Fruit fly (Drosophila melanogaster) whole organism, embryonic: Measurements from ENCODE around the gene cv-c.
A peak's percentile ranks its signal among the peaks of the same experiment; 100 is the strongest.

Source experiments
- Aef1 ChIP-seq: fragments of 200-800 bp; sonication (Bioruptor generic); IDR thresholded peaks from 3 replicates; pipeline ENCODE4 v1.3.6; 2022; ENCODE audit warnings: missing biosample characterization, missing genetic modification characterization
- Atf3 ChIP-seq: fragments of 200-800 bp; sonication (Bioruptor generic); optimal IDR thresholded peaks from 3 replicates; lab custom pipeline; 2016; ENCODE audit warnings: missing biosample characterization, missing genetic modification characterization
- Blimp-1 ChIP-seq: fragments of 200-800 bp; sonication (Bioruptor generic); optimal IDR thresholded peaks from 3 replicates; lab custom pipeline; 2018; ENCODE audit warnings: missing biosample characterization, missing genetic modification characterization, mild to moderate bottlenecking, moderate library complexity, missing genetic modification reagents
- BtbVII ChIP-seq: fragments of 200-800 bp; sonication (Bioruptor generic); optimal IDR thresholded peaks from 3 replicates; lab custom pipeline; 2017; ENCODE audit warnings: missing biosample characterization, mild to moderate bottlenecking, missing genetic modification characterization
- CG10366 ChIP-seq: fragments of 200-800 bp; sonication (Bioruptor generic); IDR thresholded peaks from 2 replicates; pipeline ENCODE4 v1.3.6; 2022; ENCODE audit warnings: missing biosample characterization, missing genetic modification characterization
- CG10431 ChIP-seq: fragments of 200-800 bp; sonication (Bioruptor generic); optimal IDR thresholded peaks from 3 replicates; lab custom pipeline; 2018; ENCODE audit warnings: missing biosample characterization, mild to moderate bottlenecking, missing genetic modification characterization
- CG11456 ChIP-seq: fragments of 200-800 bp; sonication (Bioruptor generic); IDR thresholded peaks from 3 replicates; pipeline ENCODE4 v1.3.6; 2022; ENCODE audit warnings: missing biosample characterization, missing genetic modification characterization
- CG12769 ChIP-seq: fragments of 200-800 bp; sonication (Bioruptor generic); optimal IDR thresholded peaks from 2 replicates; lab custom pipeline; 2019; ENCODE audit warnings: missing biosample characterization, mild to moderate bottlenecking, missing genetic modification characterization, moderate library complexity
- CG13775 ChIP-seq: fragments of 200-800 bp; sonication (Bioruptor generic); optimal IDR thresholded peaks from 3 replicates; lab custom pipeline; 2017; ENCODE audit warnings: missing biosample characterization, mild to moderate bottlenecking, missing genetic modification characterization
- CG15011 ChIP-seq: fragments of 200-800 bp; sonication (Bioruptor generic); optimal IDR thresholded peaks from 3 replicates; lab custom pipeline; 2018; ENCODE audit warnings: missing biosample characterization, mild to moderate bottlenecking, missing genetic modification characterization
- CG15601 ChIP-seq: fragments of 200-800 bp; sonication (Bioruptor generic); optimal IDR thresholded peaks from 3 replicates; lab custom pipeline; 2019; ENCODE audit warnings: missing biosample characterization, mild to moderate bottlenecking, missing genetic modification characterization, moderate library complexity
- CG1602 ChIP-seq: fragments of 200-800 bp; sonication (Bioruptor generic); optimal IDR thresholded peaks from 3 replicates; lab custom pipeline; 2016; ENCODE audit warnings: missing biosample characterization, missing genetic modification characterization
- CG1832 ChIP-seq: fragments of 200-800 bp; sonication (Bioruptor generic); optimal IDR thresholded peaks from 2 replicates; lab custom pipeline; 2017; ENCODE audit warnings: missing biosample characterization, mild to moderate bottlenecking, missing genetic modification characterization, inconsistent platforms
- CG2199 ChIP-seq: fragments of 200-800 bp; sonication (Bioruptor generic); IDR thresholded peaks from 3 replicates; pipeline ENCODE4 v1.3.6; 2022; ENCODE audit warnings: missing biosample characterization, missing genetic modification characterization
- CG2678 ChIP-seq: fragments of 200-800 bp; sonication (Bioruptor generic); optimal IDR thresholded peaks from 3 replicates; lab custom pipeline; 2019; ENCODE audit warnings: missing biosample characterization, mild to moderate bottlenecking, missing genetic modification characterization, moderate library complexity
- CG2712 ChIP-seq: fragments of 200-800 bp; optimal IDR thresholded peaks from 3 replicates; lab custom pipeline; 2019; ENCODE audit warnings: missing biosample characterization, mild to moderate bottlenecking, missing genetic modification characterization, moderate library complexity
- CG31388 ChIP-seq: fragments of 200-800 bp; sonication (Bioruptor generic); optimal IDR thresholded peaks from 2 replicates; lab custom pipeline; 2016; ENCODE audit warnings: missing biosample characterization, missing genetic modification characterization
- CG31441 ChIP-seq: fragments of 200-800 bp; sonication (Bioruptor generic); IDR thresholded peaks from 2 replicates; pipeline ENCODE4 v1.3.6; 2022; ENCODE audit warnings: missing biosample characterization, missing genetic modification characterization
- CG3281 ChIP-seq: fragments of 200-800 bp; sonication (Bioruptor generic); optimal IDR thresholded peaks from 3 replicates; lab custom pipeline; 2017; ENCODE audit warnings: missing biosample characterization, mild to moderate bottlenecking, missing genetic modification characterization
- CG3726 ChIP-seq: fragments of 200-800 bp; sonication (Bioruptor generic); IDR thresholded peaks from 3 replicates; pipeline ENCODE4, ENCODE4 v1.3.6; 2022; ENCODE audit warnings: missing biosample characterization, missing genetic modification characterization
- CG5245 ChIP-seq: fragments of 200-800 bp; sonication (Bioruptor generic); optimal IDR thresholded peaks from 3 replicates; lab custom pipeline; 2016; ENCODE audit warnings: missing biosample characterization, missing genetic modification characterization
- CG6854 ChIP-seq: fragments of 200-800 bp; sonication (Bioruptor generic); optimal IDR thresholded peaks from 3 replicates; lab custom pipeline; 2017; ENCODE audit warnings: missing biosample characterization, mild to moderate bottlenecking, missing genetic modification characterization
- CG8089 ChIP-seq: fragments of 200-800 bp; sonication (Bioruptor generic); optimal IDR thresholded peaks from 3 replicates; lab custom pipeline; 2016; ENCODE audit warnings: missing biosample characterization, missing genetic modification characterization
- CG8281 ChIP-seq: fragments of 200-800 bp; sonication (Bioruptor generic); optimal IDR thresholded peaks from 2 replicates; lab custom pipeline; 2018; ENCODE audit warnings: missing biosample characterization, mild to moderate bottlenecking, missing genetic modification characterization, moderate library complexity
- CG8765 ChIP-seq: fragments of 200-800 bp; sonication (Bioruptor generic); IDR thresholded peaks from 2 replicates; pipeline ENCODE4 v1.3.6; 2022; ENCODE audit warnings: missing biosample characterization, missing genetic modification characterization
- CG9215 ChIP-seq: fragments of 200-800 bp; sonication (Bioruptor generic); IDR thresholded peaks from 2 replicates; pipeline ENCODE4 v1.3.6; 2022; ENCODE audit warnings: missing biosample characterization, missing genetic modification characterization
- CG9437 ChIP-seq: fragments of 200-800 bp; sonication (Bioruptor generic); optimal IDR thresholded peaks from 2 replicates; lab custom pipeline; 2018; ENCODE audit warnings: missing biosample characterization, mild to moderate bottlenecking, missing genetic modification characterization
- CTCF ChIP-seq: fragments of 200-800 bp; sonication (Bioruptor generic); optimal IDR thresholded peaks from 2 replicates; lab custom pipeline; 2017; ENCODE audit warnings: missing biosample characterization, mild to moderate bottlenecking, missing genetic modification characterization, moderate library complexity
- E2f1 ChIP-seq: fragments of 200-800 bp; sonication (Bioruptor generic); IDR thresholded peaks from 2 replicates; pipeline ENCODE4 v1.3.6; 2022; ENCODE audit warnings: missing biosample characterization, missing genetic modification characterization
- HLH54F ChIP-seq: fragments of 200-800 bp; sonication (Bioruptor generic); optimal IDR thresholded peaks from 3 replicates; lab custom pipeline; 2016; ENCODE audit warnings: missing biosample characterization, missing genetic modification characterization
- NC2α ChIP-seq: fragments of 200-800 bp; sonication (Bioruptor generic); optimal IDR thresholded peaks from 2 replicates; lab custom pipeline; 2016; ENCODE audit warnings: missing biosample characterization, missing genetic modification characterization
- Sry-δ ChIP-seq: fragments of 200-800 bp; sonication (Bioruptor generic); optimal IDR thresholded peaks from 2 replicates; lab custom pipeline; 2016; ENCODE audit warnings: missing biosample characterization, missing genetic modification characterization
- Trl ChIP-seq, 3 experiments: fragments of >200 bp in 2 of 3; fragments of 200-800 bp in 1 of 3; sonication (Bioruptor generic) in 1 of 3; optimal IDR thresholded peaks; 2 replicates in 1 of 3; 3 replicates in 2 of 3; lab custom pipeline; 2016 to 2017; ENCODE audit warnings: missing biosample characterization in 1 of 3, missing genetic modification characterization in 1 of 3
- amos ChIP-seq: fragments of 200-800 bp; sonication (Bioruptor generic); IDR thresholded peaks from 2 replicates; pipeline ENCODE4 v1.3.6; 2022; ENCODE audit warnings: missing biosample characterization, missing genetic modification characterization; ENCODE audit not compliant: partially characterized antibody
- ap ChIP-seq: fragments of 200-800 bp; sonication (Bioruptor generic); IDR thresholded peaks from 2 replicates; pipeline ENCODE4 v1.3.6; 2022; ENCODE audit warnings: missing biosample characterization, missing genetic modification characterization
- ase ChIP-seq: fragments of 200-800 bp; sonication (Bioruptor generic); IDR thresholded peaks from 3 replicates; pipeline ENCODE4 v1.3.6; 2022; ENCODE audit warnings: missing biosample characterization, missing genetic modification characterization
- az2 ChIP-seq: fragments of 200-800 bp; sonication (Bioruptor generic); optimal IDR thresholded peaks from 3 replicates; lab custom pipeline; 2016; ENCODE audit warnings: missing biosample characterization, missing genetic modification characterization
- chif ChIP-seq, 2 experiments: fragments of 200-800 bp; sonication (Bioruptor generic); optimal IDR thresholded peaks; 3 replicates each; lab custom pipeline; 2016; ENCODE audit warnings: missing biosample characterization in 2 of 2, missing genetic modification characterization in 2 of 2
- crp ChIP-seq, 2 experiments: fragments of 200-800 bp; sonication (Bioruptor generic); optimal IDR thresholded peaks; 2 replicates in 1 of 2; 3 replicates in 1 of 2; lab custom pipeline; 2017; ENCODE audit warnings: missing biosample characterization in 2 of 2, missing genetic modification characterization in 2 of 2, mild to moderate bottlenecking in 1 of 2, moderate library complexity in 1 of 2
- dmrt11E ChIP-seq: fragments of 200-800 bp; sonication (Bioruptor generic); optimal IDR thresholded peaks from 3 replicates; lab custom pipeline; 2018; ENCODE audit warnings: missing biosample characterization, mild to moderate bottlenecking, missing genetic modification characterization, moderate library complexity
- fd96Cb ChIP-seq: fragments of 200-800 bp; sonication (Bioruptor generic); optimal IDR thresholded peaks from 2 replicates; lab custom pipeline; 2018; ENCODE audit warnings: missing biosample characterization, mild to moderate bottlenecking, missing genetic modification characterization, moderate library complexity
- kah ChIP-seq: fragments of 200-800 bp; sonication (Bioruptor generic); optimal IDR thresholded peaks from 2 replicates; lab custom pipeline; 2018; ENCODE audit warnings: missing biosample characterization, mild to moderate bottlenecking, missing genetic modification characterization
- kay ChIP-seq: fragments of 200-800 bp; sonication (Bioruptor generic); optimal IDR thresholded peaks from 2 replicates; lab custom pipeline; 2016; ENCODE audit warnings: missing biosample characterization, missing genetic modification characterization
- kni ChIP-seq: fragments of 200-800 bp; sonication (Bioruptor generic); optimal IDR thresholded peaks from 3 replicates; lab custom pipeline; 2017; ENCODE audit warnings: mild to moderate bottlenecking, missing biosample characterization, missing genetic modification reagents, missing genetic modification characterization
- knrl ChIP-seq: fragments of 200-800 bp; sonication (Bioruptor generic); IDR thresholded peaks from 3 replicates; pipeline ENCODE4 v1.3.6; 2022; ENCODE audit warnings: missing biosample characterization, missing genetic modification characterization; ENCODE audit not compliant: partially characterized antibody
- mam ChIP-seq: fragments of 200-800 bp; sonication (Bioruptor generic); optimal IDR thresholded peaks from 3 replicates; lab custom pipeline; 2016; ENCODE audit warnings: missing biosample characterization, missing genetic modification characterization
- org-1 ChIP-seq: fragments of 200-800 bp; sonication (Bioruptor generic); optimal IDR thresholded peaks from 2 replicates; lab custom pipeline; 2017; ENCODE audit warnings: missing biosample characterization, missing genetic modification characterization
- phol ChIP-seq: fragments of 200-800 bp; sonication (Bioruptor generic); optimal IDR thresholded peaks from 3 replicates; lab custom pipeline; 2018; ENCODE audit warnings: missing biosample characterization, mild to moderate bottlenecking, missing genetic modification characterization, moderate library complexity
- salm ChIP-seq: fragments of 200-800 bp; sonication (Bioruptor generic); optimal IDR thresholded peaks from 2 replicates; lab custom pipeline; 2018; ENCODE audit warnings: missing biosample characterization, mild to moderate bottlenecking, missing genetic modification characterization
- seq ChIP-seq: fragments of 200-800 bp; sonication (Bioruptor generic); IDR thresholded peaks from 2 replicates; pipeline ENCODE4 v1.3.6; 2022; ENCODE audit warnings: missing biosample characterization, missing genetic modification characterization
- tgo ChIP-seq: fragments of 200-800 bp; sonication (Bioruptor generic); IDR thresholded peaks from 3 replicates; pipeline ENCODE4 v1.3.6; 2022; ENCODE audit warnings: missing biosample characterization, missing genetic modification characterization
- usp ChIP-seq: fragments of >200 bp; optimal IDR thresholded peaks from 2 replicates; lab custom pipeline; 2017; ENCODE audit warnings: missing biosample characterization, missing genetic modification characterization

Gene cv-c

dm6 chr3R:14361741-14362232 lies 119.7 kb downstream of the cv-c start, which contains the start of gene Dnaaf5 (continued):
- TF ChIP-seq CG1602 (GFP tag; lab: Kevin White, UChicago) (no peak), tgo (no peak), Atf3 (GFP tag; lab: Kevin White, UChicago) (no peak), CG31441 (no peak), seq (GFP tag; lab: Robert Waterston, UW) (no peak), ase (GFP tag; lab: Robert Waterston, UW) (no peak), fd96Cb (no peak), kah (GFP tag; lab: Kevin White, UChicago) (no peak), CG8281 (tag; lab: Kevin White, UChicago) (peak; percentile 100), amos (GFP tag; lab: Robert Waterston, UW) (no peak), NC2α (GFP tag; lab: Kevin White, UChicago) (no peak), CG2678 (tag; lab: Kevin White, UChicago) (peak; percentile 39), usp (no peak), CG12769 (tag; lab: Kevin White, UChicago) (peak; percentile 83), org-1 (GFP tag; lab: Kevin White, UChicago) (no peak), Trl (optimal IDR thresholded peaks at IDR 0.05; lab: Kevin White, UChicago) (no peak), Trl (GFP tag; optimal IDR thresholded peaks at IDR 0.05; lab: Kevin White, UChicago) (no peak), BtbVII (GFP tag; lab: Kevin White, UChicago) (no peak), salm (no peak), CG9215 (GFP tag; lab: Robert Waterston, UW) (no peak), Sry-δ (GFP tag; lab: Kevin White, UChicago) (peak; percentile 16), mam (GFP tag; lab: Kevin White, UChicago) (no peak), CG15601 (peak; percentile 15), kni (GFP tag; lab: Kevin White, UChicago) (no peak), crp (GFP tag; optimal IDR thresholded peaks at IDR 0.05; lab: Kevin White, UChicago) (peak in 1 of 2 experiments; percentile 86), CG10431 (GFP tag; lab: Kevin White, UChicago) (peak; percentile 57), CG9437 (no peak), CG15011 (GFP tag; lab: Kevin White, UChicago) (no peak), HLH54F (no peak), phol (tag; lab: Kevin White, UChicago) (no peak), CG3726 (GFP tag; lab: Robert Waterston, UW) (no peak), CG3281 (GFP tag; lab: Kevin White, UChicago) (peak; percentile 21), CG2712 (tag; lab: Kevin White, UChicago) (peak; percentile 3), CG11456 (GFP tag; lab: Robert Waterston, UW) (no peak), CG5245 (GFP tag; lab: Kevin White, UChicago) (no peak), Aef1 (GFP tag; lab: Robert Waterston, UW) (no peak), az2 (GFP tag; lab: Kevin White, UChicago) (no peak), CG2199 (0 out of 3 replicates have a peak, but pooled peaks have one; percentile 29), Blimp-1 (GFP tag; lab: Kevin White, UChicago) (no peak), knrl (no peak), CG1832 (GFP tag; lab: Kevin White, UChicago) (no peak), CG8765 (GFP tag; lab: Robert Waterston, UW) (no peak), dmrt11E (no peak), CG13775 (no peak), CG6854 (GFP tag; lab: Kevin White, UChicago) (no peak), ap (no peak), CG10366 (GFP tag; lab: Robert Waterston, UW) (no peak), CG8089 (no peak), chif (GFP tag; optimal IDR thresholded peaks at IDR 0.05; lab: Kevin White, UChicago) (no peak), CG31388 (GFP tag; lab: Kevin White, UChicago) (no peak), CTCF (GFP tag; lab: Kevin White, UChicago) (peak; percentile 35), kay (GFP tag; lab: Kevin White, UChicago) (no peak), E2f1 (GFP tag; lab: Robert Waterston, UW) (no peak)
